Worm (Caenorhabditis elegans): ENCODE results near the gene col-158.

ce11 chrV:11857756-11858155, 28.4 kb downstream of the col-158 start:
- no peak for TF ChIP-seq lin-11 (tag; optimal IDR thresholded peaks at IDR 0.05)
- no peak for TF ChIP-seq unc-86 (tag; optimal IDR thresholded peaks at IDR 0.05)
- no peak for TF ChIP-seq pqm-1 (tag; optimal IDR thresholded peaks at IDR 0.05)
- TF ChIP-seq rnt-1 (tag; optimal IDR thresholded peaks at IDR 0.05): no peak
- TF ChIP-seq tbx-2 (tag; optimal IDR thresholded peaks at IDR 0.05): no peak
- TF ChIP-seq eyg-1 (tag; optimal IDR thresholded peaks at IDR 0.05): no peak
- TF ChIP-seq unc-3 (GFP tag; conservative IDR thresholded peaks at IDR 0.05): no peak
- TF ChIP-seq unc-3 (tag; optimal IDR thresholded peaks at IDR 0.05): no peak
- TF ChIP-seq sox-4 (tag; optimal IDR thresholded peaks at IDR 0.05): no peak
- TF ChIP-seq pag-3 (tag; optimal IDR thresholded peaks at IDR 0.05; ENCODE audit: borderline replicate concordance): no peak
- TF ChIP-seq hlh-15 (tag; optimal IDR thresholded peaks at IDR 0.05): no peak
- no peak for TF ChIP-seq madf-2 (tag; optimal IDR thresholded peaks at IDR 0.05)
- TF ChIP-seq fkh-10 (GFP tag; optimal IDR thresholded peaks at IDR 0.05): no peak
- TF ChIP-seq ahr-1 (tag; optimal IDR thresholded peaks at IDR 0.05): no peak

All from whole organism, late embryonic.